Fruit fly (Drosophila melanogaster): ENCODE data around the gene Gr10b.

Gr10b gene

DNA sequence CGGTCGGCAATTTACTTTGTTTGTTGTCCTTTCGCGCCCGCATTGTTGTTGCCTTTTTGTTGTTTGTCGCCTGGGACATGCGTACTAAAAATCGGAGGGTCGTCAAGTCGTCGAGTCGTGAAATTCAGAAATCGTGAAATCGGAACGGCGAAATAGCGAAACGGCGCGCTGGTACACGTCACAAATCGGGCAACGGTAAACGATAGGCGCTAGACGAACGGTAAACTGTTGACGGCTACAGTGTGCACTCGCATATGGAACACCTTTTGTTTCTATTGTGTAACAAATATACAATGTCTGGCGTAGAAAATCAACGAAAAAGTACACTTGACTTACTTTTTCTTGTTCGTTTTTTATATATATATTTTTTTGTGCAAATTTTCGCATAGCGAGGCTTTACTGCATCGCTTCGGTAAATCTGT lies 29.0 kb downstream of the Gr10b start (continued):
- TF ChIP-seq Atf-2 (GFP tag; optimal IDR thresholded peaks at IDR 0.05) (peak; percentile 22), zf30C (GFP tag; optimal IDR thresholded peaks at IDR 0.05) (no peak), CG10209 (GFP tag; optimal IDR thresholded peaks at IDR 0.05) (peak; percentile 40), sisA (GFP tag; IDR thresholded peaks at IDR 0.05) (peak; percentile 78), aop (GFP tag; IDR thresholded peaks at IDR 0.05) (no peak), CG8388 (GFP tag; optimal IDR thresholded peaks at IDR 0.05) (no peak), fu2 (GFP tag; optimal IDR thresholded peaks at IDR 0.05) (peak; percentile 9), zfh1 (GFP tag; IDR thresholded peaks at IDR 0.05) (peak; percentile 45; the same call in 1 of the 3 replicates), Oaz (GFP tag; IDR thresholded peaks at IDR 0.05) (peak; percentile 64), Dad (GFP tag; optimal IDR thresholded peaks at IDR 0.05) (peak; percentile 17), CG15269 (tag; optimal IDR thresholded peaks at IDR 0.05) (peak; percentile 76), CG7556 (GFP tag; optimal IDR thresholded peaks at IDR 0.05) (peak; percentile 63), Xrp1 (GFP tag; IDR thresholded peaks at IDR 0.05) (peak; percentile 69), dan (GFP tag; IDR thresholded peaks at IDR 0.05) (no peak), cato (GFP tag; optimal IDR thresholded peaks at IDR 0.05; ENCODE audit: borderline replicate concordance) (no peak), esg (GFP tag; conservative IDR thresholded peaks at IDR 0.05) (peak; percentile 57), CG11560 (tag; IDR thresholded peaks at IDR 0.05) (peak; percentile 77; the same call in 2 of the 3 replicates), CG7372 (GFP tag; IDR thresholded peaks at IDR 0.05) (peak; percentile 76), CG1603 (tag; optimal IDR thresholded peaks at IDR 0.05) (no peak), H2.0 (GFP tag; IDR thresholded peaks at IDR 0.05) (peak; percentile 49; the same call in 1 of the 2 replicates), pho (GFP tag; optimal IDR thresholded peaks at IDR 0.05) (peak; percentile 56), CG30431 (GFP tag; optimal IDR thresholded peaks at IDR 0.05) (peak; percentile 16), CG17328 (GFP tag; IDR thresholded peaks at IDR 0.05) (peak; percentile 44; the same call in 1 of the 2 replicates), ssp (GFP tag; IDR thresholded peaks at IDR 0.05) (peak; percentile 66), stc (GFP tag; IDR thresholded peaks at IDR 0.05) (peak; percentile 58; the same call in 1 of the 2 replicates), CG6689 (GFP tag; IDR thresholded peaks at IDR 0.05) (peak; percentile 66), CG15601 (tag; optimal IDR thresholded peaks at IDR 0.05) (no peak), Jarid2 (GFP tag; optimal IDR thresholded peaks at IDR 0.05) (peak; percentile 22), lbe (GFP tag; optimal IDR thresholded peaks at IDR 0.05) (no peak), eve (GFP tag; optimal IDR thresholded peaks at IDR 0.05) (no peak), CG2116 (GFP tag; optimal IDR thresholded peaks at IDR 0.05) (no peak), Pdp1 (GFP tag; optimal IDR thresholded peaks at IDR 0.05) (peak; percentile 65 to 74), CG7745 (tag; optimal IDR thresholded peaks at IDR 0.05) (no peak), mirr (GFP tag; optimal IDR thresholded peaks at IDR 0.05) (peak; percentile 8), CG6654 (GFP tag; optimal IDR thresholded peaks at IDR 0.05) (no peak), hkb (optimal IDR thresholded peaks at IDR 0.05) (no peak), hkb (GFP tag; IDR thresholded peaks at IDR 0.05) (peak; percentile 73), CG8089 (GFP tag; optimal IDR thresholded peaks at IDR 0.05) (no peak), sug (tag; optimal IDR thresholded peaks at IDR 0.05) (peak; percentile 60), CG11723 (GFP tag; optimal IDR thresholded peaks at IDR 0.05) (no peak), CG11456 (GFP tag; IDR thresholded peaks at IDR 0.05) (peak; percentile 86), nmo (GFP tag; optimal IDR thresholded peaks at IDR 0.05) (peak; percentile 54), CG15073 (GFP tag; optimal IDR thresholded peaks at IDR 0.05) (no peak), zen (tag; optimal IDR thresholded peaks at IDR 0.05) (peak; percentile 6), Abd-B (GFP tag; optimal IDR thresholded peaks at IDR 0.05) (peak; percentile 62), maf-S (GFP tag; optimal IDR thresholded peaks at IDR 0.05) (peak; percentile 40), hb (GFP tag; IDR thresholded peaks at IDR 0.05; ENCODE audit: partially characterized antibody) (0 out of 3 replicates have a peak, but pooled peaks have one; percentile 26), repo (GFP tag; optimal IDR thresholded peaks at IDR 0.05) (no peak), CG6272 (GFP tag; IDR thresholded peaks at IDR 0.05) (0 out of 2 replicates have a peak, but pooled peaks have one; percentile 57), CG13123 (GFP tag; optimal IDR thresholded peaks at IDR 0.05) (no peak), kah (GFP tag; optimal IDR thresholded peaks at IDR 0.05) (peak; percentile 2)
